Fruit fly (Drosophila melanogaster): ENCODE data around the gene ema.

ema gene

DNA sequence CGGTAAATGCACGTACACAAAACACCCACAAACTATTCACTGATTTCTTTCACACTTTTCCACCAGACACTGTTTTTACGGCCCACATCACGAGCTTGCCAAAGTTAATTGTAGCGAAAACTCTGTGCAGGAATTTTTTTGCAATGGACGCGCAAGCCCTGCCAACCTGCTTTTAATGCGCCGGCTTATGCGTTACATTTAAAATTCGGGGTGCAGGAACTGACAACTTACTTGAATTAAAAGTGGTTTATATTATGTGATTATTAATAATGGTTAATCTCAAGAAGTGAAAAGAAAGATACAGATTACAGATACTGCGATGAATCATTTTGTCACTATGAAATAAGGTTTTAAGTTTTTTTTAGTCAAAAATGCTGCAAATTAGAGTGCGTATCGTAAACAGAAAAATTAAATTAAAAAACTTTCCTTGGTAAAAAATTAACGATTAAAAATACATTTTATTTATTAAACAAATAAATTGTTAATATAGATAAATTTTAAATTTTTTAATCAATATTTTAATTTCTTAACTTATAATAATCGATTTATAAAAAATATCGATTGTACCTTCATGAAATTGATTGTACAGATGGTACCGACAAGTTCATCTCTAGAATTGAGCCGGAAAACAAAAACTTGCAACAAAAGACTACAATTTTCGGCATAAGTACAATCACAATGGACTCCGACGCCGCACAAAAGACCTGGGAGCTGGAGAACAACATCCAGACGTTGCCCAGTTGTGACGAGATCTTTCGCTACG, 28.2 kb upstream of the ema start, which contains the start of the genes CG42232 and CSN5 (continued):
- TF ChIP-seq nom (GFP tag; optimal IDR thresholded peaks at IDR 0.05) (no peak), CG6254 (GFP tag; optimal IDR thresholded peaks at IDR 0.05) (peak; percentile 21), CG2875 (GFP tag; optimal IDR thresholded peaks at IDR 0.05) (peak; percentile 26), CG16863 (GFP tag; optimal IDR thresholded peaks at IDR 0.05) (peak; percentile 39), br (optimal IDR thresholded peaks at IDR 0.05) (no peak), CG4404 (GFP tag; IDR thresholded peaks at IDR 0.05) (no peak), Mrtf (GFP tag; IDR thresholded peaks at IDR 0.05) (no peak), CG8359 (GFP tag; optimal IDR thresholded peaks at IDR 0.05; ENCODE audit: borderline replicate concordance) (no peak), Adf1 (GFP tag; IDR thresholded peaks at IDR 0.05) (no peak), Doc3 (GFP tag; IDR thresholded peaks at IDR 0.05; ENCODE audit: partially characterized antibody) (no peak), unpg (GFP tag; optimal IDR thresholded peaks at IDR 0.05) (no peak), ERR (GFP tag; optimal IDR thresholded peaks at IDR 0.05) (no peak), CG4424 (GFP tag; optimal IDR thresholded peaks at IDR 0.05) (peak; percentile 75), Blimp-1 (GFP tag; optimal IDR thresholded peaks at IDR 0.05) (no peak), Deaf1 (tag; optimal IDR thresholded peaks at IDR 0.05) (no peak), HLH3B (GFP tag; IDR thresholded peaks at IDR 0.05) (no peak), CG16779 (GFP tag; IDR thresholded peaks at IDR 0.05) (no peak), repo (GFP tag; optimal IDR thresholded peaks at IDR 0.05) (peak; percentile 16), CG4282 (GFP tag; optimal IDR thresholded peaks at IDR 0.05) (no peak), knrl (GFP tag; IDR thresholded peaks at IDR 0.05; ENCODE audit: partially characterized antibody) (no peak), ewg (GFP tag; optimal IDR thresholded peaks at IDR 0.05) (peak; percentile 15), CG8924 (tag; optimal IDR thresholded peaks at IDR 0.05) (peak; percentile 67), stc (GFP tag; IDR thresholded peaks at IDR 0.05) (0 out of 2 replicates have a peak, but pooled peaks have one; percentile 33), sens-2 (GFP tag; IDR thresholded peaks at IDR 0.05) (no peak), row (GFP tag; IDR thresholded peaks at IDR 0.05) (peak; percentile 78), grn (GFP tag; optimal IDR thresholded peaks at IDR 0.05) (no peak), CG4707 (GFP tag; optimal IDR thresholded peaks at IDR 0.05) (no peak), odd (GFP tag; optimal IDR thresholded peaks at IDR 0.05) (no peak), bab2 (GFP tag; optimal IDR thresholded peaks at IDR 0.05) (peak; percentile 69), gce (GFP tag; IDR thresholded peaks at IDR 0.05) (no peak), wor (GFP tag; IDR thresholded peaks at IDR 0.05) (no peak), CG15601 (tag; optimal IDR thresholded peaks at IDR 0.05) (no peak), CG10565 (GFP tag; optimal IDR thresholded peaks at IDR 0.05) (no peak), h (optimal IDR thresholded peaks at IDR 0.05) (no peak), Sox102F (GFP tag; optimal IDR thresholded peaks at IDR 0.05) (no peak), CG12071 (GFP tag; optimal IDR thresholded peaks at IDR 0.05) (no peak), YL-1 (GFP tag; optimal IDR thresholded peaks at IDR 0.05) (peak; percentile 23), MESR4 (GFP tag; optimal IDR thresholded peaks at IDR 0.05) (peak; percentile 37), Myb (GFP tag; optimal IDR thresholded peaks at IDR 0.05) (peak; percentile 96), B-H2 (GFP tag; optimal IDR thresholded peaks at IDR 0.05) (no peak), CG8388 (GFP tag; optimal IDR thresholded peaks at IDR 0.05) (no peak), Sry-β (GFP tag; optimal IDR thresholded peaks at IDR 0.05) (no peak), dimm (GFP tag; IDR thresholded peaks at IDR 0.05) (no peak), CG7357 (GFP tag; IDR thresholded peaks at IDR 0.05) (no peak; the same call in 2 of the 3 replicates), Dfd (GFP tag; optimal IDR thresholded peaks at IDR 0.05) (no peak), Hsf (GFP tag; optimal IDR thresholded peaks at IDR 0.05) (peak; percentile 66), Scr (GFP tag; IDR thresholded peaks at IDR 0.05; ENCODE audit: partially characterized antibody) (peak; percentile 64), CG9609 (GFP tag; optimal IDR thresholded peaks at IDR 0.05) (peak; percentile 0), CG17385 (GFP tag; optimal IDR thresholded peaks at IDR 0.05) (peak; percentile 49), CG14860 (GFP tag; IDR thresholded peaks at IDR 0.05; ENCODE audit: partially characterized antibody) (peak; percentile 30; the same call in 1 of the 3 replicates)
